Fruit fly (Drosophila melanogaster): ENCODE results near the gene FoxK.
A peak's percentile ranks its signal among the peaks of the same experiment; 100 is the strongest.

FoxK gene

dm6 chr3L:11119901-11120418 is 623 bp downstream of the FoxK start (continued):
- TF ChIP-seq gsb-n (tag; optimal IDR thresholded peaks at IDR 0.05) (no peak), gcm (GFP tag; optimal IDR thresholded peaks at IDR 0.05) (peak; percentile 45), CG16815 (GFP tag; optimal IDR thresholded peaks at IDR 0.05) (no peak), psq (GFP tag; optimal IDR thresholded peaks at IDR 0.05) (peak; percentile 10), sna (GFP tag; IDR thresholded peaks at IDR 0.05; ENCODE audit: partially characterized antibody) (no peak), sqz (GFP tag; optimal IDR thresholded peaks at IDR 0.05) (no peak), Meics (GFP tag; optimal IDR thresholded peaks at IDR 0.05) (peak; percentile 50), gem (tag; optimal IDR thresholded peaks at IDR 0.05) (no peak), Hmr (GFP tag; optimal IDR thresholded peaks at IDR 0.05) (peak; percentile 74), sug (tag; optimal IDR thresholded peaks at IDR 0.05) (peak; percentile 79), CG2678 (tag; optimal IDR thresholded peaks at IDR 0.05) (peak; percentile 53), jigr1 (GFP tag; IDR thresholded peaks at IDR 0.05) (no peak), CG30020 (tag; optimal IDR thresholded peaks at IDR 0.05) (no peak), CG17328 (GFP tag; IDR thresholded peaks at IDR 0.05) (0 out of 2 replicates have a peak, but pooled peaks have one; percentile 20), Spps (tag; optimal IDR thresholded peaks at IDR 0.05) (no peak), ac (GFP tag; optimal IDR thresholded peaks at IDR 0.05) (peak; percentile 49), al (GFP tag; IDR thresholded peaks at IDR 0.05) (no peak), CG34422 (GFP tag; IDR thresholded peaks at IDR 0.05) (peak; percentile 58; the same call in 1 of the 3 replicates), CG4707 (GFP tag; optimal IDR thresholded peaks at IDR 0.05) (peak; percentile 3), ab (GFP tag; optimal IDR thresholded peaks at IDR 0.05) (no peak), ranshi (GFP tag; IDR thresholded peaks at IDR 0.05) (no peak), CG8944 (GFP tag; optimal IDR thresholded peaks at IDR 0.05) (no peak), Bteb2 (GFP tag; optimal IDR thresholded peaks at IDR 0.05) (no peak), nerfin-2 (GFP tag; IDR thresholded peaks at IDR 0.05; ENCODE audit: partially characterized antibody) (no peak), HHEX (GFP tag; optimal IDR thresholded peaks at IDR 0.05) (peak; percentile 39), CG12659 (GFP tag; optimal IDR thresholded peaks at IDR 0.05) (no peak), CG5180 (GFP tag; optimal IDR thresholded peaks at IDR 0.05) (peak; percentile 31), Gug (GFP tag; IDR thresholded peaks at IDR 0.05) (no peak), B-H1 (GFP tag; IDR thresholded peaks at IDR 0.05) (no peak), p53 (GFP tag; optimal IDR thresholded peaks at IDR 0.05) (no peak), CG12769 (tag; optimal IDR thresholded peaks at IDR 0.05) (peak; percentile 83), Dref (GFP tag; IDR thresholded peaks at IDR 0.05) (no peak), Nf-YC (tag; optimal IDR thresholded peaks at IDR 0.05) (no peak), ken (GFP tag; IDR thresholded peaks at IDR 0.05) (no peak), CG11456 (GFP tag; IDR thresholded peaks at IDR 0.05) (no peak), zfh2 (GFP tag; optimal IDR thresholded peaks at IDR 0.05) (no peak), slp2 (GFP tag; optimal IDR thresholded peaks at IDR 0.05) (no peak), kah (GFP tag; optimal IDR thresholded peaks at IDR 0.05) (peak; percentile 60), Eip74EF (GFP tag; optimal IDR thresholded peaks at IDR 0.05) (no peak), oc (tag; optimal IDR thresholded peaks at IDR 0.05) (peak; percentile 9), CG15073 (GFP tag; optimal IDR thresholded peaks at IDR 0.05) (no peak), HLHmδ (GFP tag; optimal IDR thresholded peaks at IDR 0.05) (no peak), CG4404 (GFP tag; IDR thresholded peaks at IDR 0.05) (no peak), CG8765 (GFP tag; IDR thresholded peaks at IDR 0.05) (no peak), Optix (GFP tag; IDR thresholded peaks at IDR 0.05) (no peak), Lhr (GFP tag; optimal IDR thresholded peaks at IDR 0.05) (no peak), Camta (GFP tag; optimal IDR thresholded peaks at IDR 0.05) (no peak), repo (GFP tag; optimal IDR thresholded peaks at IDR 0.05) (peak; percentile 14), CG14965 (GFP tag; optimal IDR thresholded peaks at IDR 0.05; ENCODE audit: borderline replicate concordance) (peak; percentile 3), CG2120 (GFP tag; optimal IDR thresholded peaks at IDR 0.05) (no peak), CG10543 (GFP tag; optimal IDR thresholded peaks at IDR 0.05) (peak; percentile 94)
